Fruit fly (Drosophila melanogaster) whole organism, embryonic: ENCODE data around the gene CG17472.

ENCODE experiments used
- Ada2b ChIP-seq: fragments of 200-800 bp; sonication (Bioruptor generic); IDR thresholded peaks from 2 replicates; pipeline ENCODE4 v1.3.6; 2022; ENCODE audit warnings: missing biosample characterization, missing genetic modification characterization
- Bdp1 ChIP-seq: fragments of 200-800 bp; sonication (Bioruptor generic); optimal IDR thresholded peaks from 3 replicates; lab custom pipeline; 2016; ENCODE audit warnings: missing biosample characterization, missing genetic modification characterization
- BtbVII ChIP-seq: fragments of 200-800 bp; sonication (Bioruptor generic); optimal IDR thresholded peaks from 3 replicates; lab custom pipeline; 2017; ENCODE audit warnings: missing biosample characterization, mild to moderate bottlenecking, missing genetic modification characterization
- CG10543 ChIP-seq: fragments of 200-800 bp; sonication (Bioruptor generic); optimal IDR thresholded peaks from 3 replicates; lab custom pipeline; 2017; ENCODE audit warnings: missing biosample characterization, mild to moderate bottlenecking, missing genetic modification characterization, moderate library complexity
- CG11093 ChIP-seq: fragments of 200-800 bp; sonication (Bioruptor generic); IDR thresholded peaks from 3 replicates; pipeline ENCODE4 v1.3.6; 2022; ENCODE audit warnings: missing biosample characterization, missing genetic modification characterization
- CG11398 ChIP-seq: fragments of 200-800 bp; sonication (Bioruptor generic); optimal IDR thresholded peaks from 2 replicates; lab custom pipeline; 2016; ENCODE audit warnings: missing biosample characterization, missing genetic modification characterization
- CG11695 ChIP-seq: fragments of 200-800 bp; sonication (Bioruptor generic); IDR thresholded peaks from 3 replicates; pipeline ENCODE4 v1.3.6; 2022; ENCODE audit warnings: missing biosample characterization, missing genetic modification characterization
- CG12942 ChIP-seq: fragments of 200-800 bp; sonication (Bioruptor generic); optimal IDR thresholded peaks from 3 replicates; lab custom pipeline; 2016; ENCODE audit warnings: missing biosample characterization, missing genetic modification characterization
- CG13624 ChIP-seq: fragments of 200-800 bp; sonication (Bioruptor generic); optimal IDR thresholded peaks from 2 replicates; lab custom pipeline; 2016; ENCODE audit warnings: missing biosample characterization, missing genetic modification characterization
- CG14050 ChIP-seq: fragments of 200-800 bp; sonication (Bioruptor generic); IDR thresholded peaks from 3 replicates; pipeline ENCODE4 v1.3.6; 2022; ENCODE audit warnings: missing biosample characterization, missing genetic modification characterization
- CG1603 ChIP-seq: fragments of 200-800 bp; sonication (Bioruptor generic); optimal IDR thresholded peaks from 2 replicates; lab custom pipeline; 2019; ENCODE audit warnings: missing biosample characterization, mild to moderate bottlenecking, missing genetic modification characterization, moderate library complexity
- CG17186 ChIP-seq: fragments of 200-800 bp; sonication (Bioruptor generic); optimal IDR thresholded peaks from 3 replicates; lab custom pipeline; 2017; ENCODE audit warnings: missing biosample characterization, missing genetic modification reagents, missing genetic modification characterization
- CG18262 ChIP-seq: fragments of 200-800 bp; optimal IDR thresholded peaks from 3 replicates; lab custom pipeline; 2019; ENCODE audit warnings: missing biosample characterization, mild to moderate bottlenecking, missing genetic modification characterization, moderate library complexity
- CG31365 ChIP-seq: fragments of 200-800 bp; sonication (Bioruptor generic); optimal IDR thresholded peaks from 2 replicates; lab custom pipeline; 2018; ENCODE audit warnings: missing biosample characterization, mild to moderate bottlenecking, missing genetic modification characterization
- CG33213 ChIP-seq: fragments of 200-800 bp; sonication (Bioruptor generic); optimal IDR thresholded peaks from 3 replicates; lab custom pipeline; 2016; ENCODE audit warnings: missing biosample characterization, missing genetic modification characterization
- CG4328 ChIP-seq: fragments of 200-800 bp; sonication (Bioruptor generic); optimal IDR thresholded peaks from 3 replicates; lab custom pipeline; 2017; ENCODE audit warnings: missing biosample characterization, missing genetic modification reagents, missing genetic modification characterization
- CG43689 ChIP-seq: fragments of 200-800 bp; sonication (Bioruptor generic); IDR thresholded peaks from 2 replicates; pipeline ENCODE4 v1.3.6; 2022; ENCODE audit warnings: missing biosample characterization, missing genetic modification characterization
- CG4820 ChIP-seq: fragments of 200-800 bp; sonication (Bioruptor generic); optimal IDR thresholded peaks from 3 replicates; lab custom pipeline; 2016; ENCODE audit warnings: missing biosample characterization, missing genetic modification characterization
- CG6254 ChIP-seq: fragments of 200-800 bp; sonication (Bioruptor generic); optimal IDR thresholded peaks from 3 replicates; lab custom pipeline; 2017; ENCODE audit warnings: mild to moderate bottlenecking, missing biosample characterization, missing genetic modification reagents, missing genetic modification characterization
- CG7987 ChIP-seq: fragments of 200-800 bp; sonication (Bioruptor generic); optimal IDR thresholded peaks from 2 replicates; lab custom pipeline; 2018; ENCODE audit warnings: missing biosample characterization, mild to moderate bottlenecking, missing genetic modification characterization, moderate library complexity
- CG8290 ChIP-seq, 3 experiments: fragments of 200-800 bp; sonication (Bioruptor generic); optimal IDR thresholded peaks; 2 replicates each; lab custom pipeline; 2016 to 2019; ENCODE audit warnings: missing biosample characterization in 3 of 3, missing genetic modification characterization in 3 of 3, mild to moderate bottlenecking in 2 of 3, moderate library complexity in 1 of 3
- CG8359 ChIP-seq: fragments of 200-800 bp; sonication (Bioruptor generic); optimal IDR thresholded peaks from 2 replicates; lab custom pipeline; 2017; ENCODE audit warnings: missing biosample characterization, mild to moderate bottlenecking, missing genetic modification characterization, borderline replicate concordance
- CHES-1-like ChIP-seq: fragments of 200-800 bp; sonication (Bioruptor generic); optimal IDR thresholded peaks from 2 replicates; lab custom pipeline; 2016; ENCODE audit warnings: missing biosample characterization, missing genetic modification characterization
- CTCF ChIP-seq: fragments of 200-800 bp; sonication (Bioruptor generic); optimal IDR thresholded peaks from 2 replicates; lab custom pipeline; 2017; ENCODE audit warnings: missing biosample characterization, mild to moderate bottlenecking, missing genetic modification characterization, moderate library complexity
- Dip2 ChIP-seq: fragments of 200-800 bp; sonication (Bioruptor generic); IDR thresholded peaks from 2 replicates; pipeline ENCODE4 v1.3.6; 2022; ENCODE audit warnings: missing biosample characterization, missing genetic modification characterization
- Doc3 ChIP-seq: fragments of 200-800 bp; sonication (Bioruptor generic); IDR thresholded peaks from 3 replicates; pipeline ENCODE4 v1.3.6; 2022; ENCODE audit warnings: missing biosample characterization, missing genetic modification characterization; ENCODE audit not compliant: partially characterized antibody
- E2f2 ChIP-seq: fragments of 200-800 bp; sonication (Bioruptor generic); IDR thresholded peaks from 2 replicates; pipeline ENCODE4 v1.3.6; 2022; ENCODE audit warnings: missing biosample characterization, missing genetic modification characterization
- ERR ChIP-seq: fragments of 200-800 bp; sonication (Bioruptor generic); optimal IDR thresholded peaks from 2 replicates; lab custom pipeline; 2016; ENCODE audit warnings: missing biosample characterization, missing genetic modification characterization
- Fer1 ChIP-seq: fragments of 200-800 bp; sonication (Bioruptor generic); optimal IDR thresholded peaks from 2 replicates; lab custom pipeline; 2017; ENCODE audit warnings: missing biosample characterization, mild to moderate bottlenecking, missing genetic modification characterization
- Hr78 ChIP-seq, 2 experiments: fragments of 200-800 bp in 1 of 2; fragments of >200 bp in 1 of 2; sonication (Bioruptor generic) in 1 of 2; optimal IDR thresholded peaks; 2 replicates each; lab custom pipeline; 2017 to 2019; ENCODE audit warnings: missing biosample characterization in 2 of 2, missing genetic modification characterization in 2 of 2, mild to moderate bottlenecking in 1 of 2, moderate library complexity in 1 of 2
- Pdp1 ChIP-seq, 2 experiments: fragments of 200-800 bp; sonication (Bioruptor generic); optimal IDR thresholded peaks; 3 replicates each; lab custom pipeline; 2016; ENCODE audit warnings: missing biosample characterization in 2 of 2, missing genetic modification characterization in 2 of 2, mild to moderate bottlenecking in 1 of 2, moderate library complexity in 1 of 2
- Ravus ChIP-seq: fragments of 200-800 bp; sonication (Bioruptor generic); IDR thresholded peaks from 2 replicates; pipeline ENCODE4 v1.3.6; 2022; ENCODE audit warnings: missing biosample characterization, missing genetic modification characterization
- bab2 ChIP-seq: fragments of 200-800 bp; sonication (Bioruptor generic); optimal IDR thresholded peaks from 2 replicates; lab custom pipeline; 2016; ENCODE audit warnings: missing biosample characterization, missing genetic modification characterization
- bowl ChIP-seq: fragments of 200-800 bp; sonication (Bioruptor generic); IDR thresholded peaks from 2 replicates; pipeline ENCODE4 v1.3.6; 2022; ENCODE audit warnings: missing biosample characterization, missing genetic modification characterization
- chn ChIP-seq: fragments of 200-800 bp; sonication (Bioruptor generic); optimal IDR thresholded peaks from 2 replicates; lab custom pipeline; 2016; ENCODE audit warnings: missing biosample characterization, missing genetic modification characterization
- croc ChIP-seq: fragments of 200-800 bp; sonication (Bioruptor generic); conservative IDR thresholded peaks from 3 replicates; pipeline ENCODE4 v1.3.6; 2022; ENCODE audit warnings: missing biosample characterization, missing genetic modification characterization
- crp ChIP-seq, 2 experiments: fragments of 200-800 bp; sonication (Bioruptor generic); optimal IDR thresholded peaks; 2 replicates in 1 of 2; 3 replicates in 1 of 2; lab custom pipeline; 2017; ENCODE audit warnings: missing biosample characterization in 2 of 2, missing genetic modification characterization in 2 of 2, mild to moderate bottlenecking in 1 of 2, moderate library complexity in 1 of 2
- cwo ChIP-seq: fragments of 200-800 bp; sonication (Bioruptor generic); optimal IDR thresholded peaks from 3 replicates; lab custom pipeline; 2017; ENCODE audit warnings: missing biosample characterization, missing genetic modification characterization, mild to moderate bottlenecking, moderate library complexity, missing genetic modification reagents
- dysf ChIP-seq: fragments of 200-800 bp; sonication (Bioruptor generic); IDR thresholded peaks from 3 replicates; pipeline ENCODE4 v1.3.6; 2022; ENCODE audit warnings: missing biosample characterization, missing genetic modification characterization
- kni ChIP-seq: fragments of 200-800 bp; sonication (Bioruptor generic); optimal IDR thresholded peaks from 3 replicates; lab custom pipeline; 2017; ENCODE audit warnings: mild to moderate bottlenecking, missing biosample characterization, missing genetic modification reagents, missing genetic modification characterization
- lola ChIP-seq, 3 experiments: fragments of >200 bp in 2 of 3; fragments of 200-800 bp in 1 of 3; sonication (Bioruptor generic) in 1 of 3; optimal IDR thresholded peaks; 2 replicates each; lab custom pipeline; 2017 to 2019; ENCODE audit warnings: missing biosample characterization in 3 of 3, missing genetic modification characterization in 3 of 3, mild to moderate bottlenecking in 1 of 3, moderate library complexity in 1 of 3
- nom ChIP-seq: fragments of 200-800 bp; sonication (Bioruptor generic); optimal IDR thresholded peaks from 2 replicates; lab custom pipeline; 2017; ENCODE audit warnings: missing biosample characterization, missing genetic modification characterization, mild to moderate bottlenecking, moderate library complexity, missing genetic modification reagents
- rib ChIP-seq: fragments of 200-800 bp; sonication (Bioruptor generic); IDR thresholded peaks from 2 replicates; pipeline ENCODE4 v1.3.6; 2022; ENCODE audit warnings: missing biosample characterization, missing genetic modification characterization
- run ChIP-seq: fragments of 200-800 bp; sonication (Bioruptor generic); optimal IDR thresholded peaks from 3 replicates; lab custom pipeline; 2018; ENCODE audit warnings: missing biosample characterization, mild to moderate bottlenecking, missing genetic modification characterization
- salm ChIP-seq: fragments of 200-800 bp; sonication (Bioruptor generic); optimal IDR thresholded peaks from 2 replicates; lab custom pipeline; 2018; ENCODE audit warnings: missing biosample characterization, mild to moderate bottlenecking, missing genetic modification characterization
- sob ChIP-seq: fragments of 200-800 bp; sonication (Bioruptor generic); IDR thresholded peaks from 2 replicates; pipeline ENCODE4 v1.3.6; 2022; ENCODE audit warnings: missing biosample characterization, missing genetic modification characterization
- stwl ChIP-seq: fragments of 200-800 bp; sonication (Bioruptor generic); optimal IDR thresholded peaks from 3 replicates; lab custom pipeline; 2018; ENCODE audit warnings: missing biosample characterization, mild to moderate bottlenecking, missing genetic modification characterization, moderate library complexity
- tgo ChIP-seq: fragments of 200-800 bp; sonication (Bioruptor generic); IDR thresholded peaks from 3 replicates; pipeline ENCODE4 v1.3.6; 2022; ENCODE audit warnings: missing biosample characterization, missing genetic modification characterization
- usp ChIP-seq: fragments of >200 bp; optimal IDR thresholded peaks from 2 replicates; lab custom pipeline; 2017; ENCODE audit warnings: missing biosample characterization, missing genetic modification characterization

Gene CG17472

dm6 chr2L:20645394-20645869, 11.1 kb downstream of the CG17472 start, which contains the start of the genes phr6-4 and CG2608 (continued):
- peak; percentile 44 for TF ChIP-seq stwl
- TF ChIP-seq bab2 (GFP tag; lab: Kevin White, UChicago): peak; percentile 84
- TF ChIP-seq bowl (GFP tag; lab: Robert Waterston, UW): peak; percentile 60; the same call in 1 of the 2 replicates
- TF ChIP-seq BtbVII (GFP tag; lab: Kevin White, UChicago): peak; percentile 89
- TF ChIP-seq Bdp1 (GFP tag; lab: Kevin White, UChicago): peak; percentile 79
- peak; percentile 51 for TF ChIP-seq CTCF
- TF ChIP-seq cwo: peak; percentile 81
- peak; percentile 66 for TF ChIP-seq Ravus
- TF ChIP-seq chn (GFP tag; lab: Kevin White, UChicago): peak; percentile 90
- peak; percentile 78 for TF ChIP-seq CG4328 (GFP tag; lab: Kevin White, UChicago)
- TF ChIP-seq kni (GFP tag; lab: Kevin White, UChicago): peak; percentile 46
- peak; percentile 73; the same call in 2 of the 3 replicates for TF ChIP-seq tgo (GFP tag; lab: Robert Waterston, UW)
- peak; percentile 91 to 93 for TF ChIP-seq Pdp1 (GFP tag; optimal IDR thresholded peaks at IDR 0.05; lab: Kevin White, UChicago)
- TF ChIP-seq CG7987 (GFP tag; lab: Kevin White, UChicago): peak; percentile 81
- peak; percentile 88 for TF ChIP-seq run (tag; lab: Kevin White, UChicago)
- TF ChIP-seq CG11695 (GFP tag; lab: Robert Waterston, UW): peak; percentile 89
- TF ChIP-seq CG11093 (GFP tag; lab: Robert Waterston, UW): peak; percentile 85
- peak; percentile 66 for TF ChIP-seq CG8359 (GFP tag; lab: Kevin White, UChicago)
- TF ChIP-seq CG1603 (tag; lab: Kevin White, UChicago): peak; percentile 77
- no peak for TF ChIP-seq Hr78 (GFP tag; optimal IDR thresholded peaks at IDR 0.05; lab: Kevin White, UChicago)
- TF ChIP-seq CG33213 (GFP tag; lab: Kevin White, UChicago): peak; percentile 67
- peak; percentile 81 for TF ChIP-seq E2f2 (GFP tag; lab: Robert Waterston, UW)
- peak; percentile 73 for TF ChIP-seq CG8290 (GFP tag; optimal IDR thresholded peaks at IDR 0.05; lab: Kevin White, UChicago)
- peak; percentile 60 to 86 for TF ChIP-seq CG8290 (tag; optimal IDR thresholded peaks at IDR 0.05; lab: Kevin White, UChicago)
- TF ChIP-seq salm (tag; lab: Kevin White, UChicago): peak; percentile 90
- TF ChIP-seq CG10543: peak; percentile 87
- no peak for TF ChIP-seq Doc3
- peak; percentile 70 for TF ChIP-seq sob
- peak; percentile 26; the same call in 1 of the 2 replicates for TF ChIP-seq rib (GFP tag; lab: Robert Waterston, UW)
- peak; percentile 50; the same call in 1 of the 2 replicates for TF ChIP-seq CG43689 (GFP tag; lab: Robert Waterston, UW)
- TF ChIP-seq usp: no peak
- peak; percentile 81 for TF ChIP-seq Ada2b (GFP tag; lab: Robert Waterston, UW)
- peak; percentile 93 for TF ChIP-seq CG12942 (GFP tag; lab: Kevin White, UChicago)
- TF ChIP-seq Dip2 (GFP tag; lab: Robert Waterston, UW): no peak
- peak; percentile 83 for TF ChIP-seq CHES-1-like
- TF ChIP-seq nom (GFP tag; lab: Kevin White, UChicago): peak; percentile 86
- TF ChIP-seq CG4820 (GFP tag; lab: Kevin White, UChicago): peak; percentile 85
- peak; percentile 93 for TF ChIP-seq Fer1
- peak; percentile 44 for TF ChIP-seq CG17186 (GFP tag; lab: Kevin White, UChicago)
- peak; percentile 95 for TF ChIP-seq CG18262
- peak; percentile 7 for TF ChIP-seq CG31365 (tag; lab: Kevin White, UChicago)
- TF ChIP-seq dysf (GFP tag; lab: Robert Waterston, UW): peak; percentile 86
- TF ChIP-seq CG11398 (GFP tag; lab: Kevin White, UChicago): peak; percentile 54
- peak; percentile 90 for TF ChIP-seq CG13624 (GFP tag; lab: Kevin White, UChicago)
- peak; percentile 80 for TF ChIP-seq CG14050 (GFP tag; lab: Robert Waterston, UW)
- TF ChIP-seq crp (GFP tag; optimal IDR thresholded peaks at IDR 0.05; lab: Kevin White, UChicago): peak; percentile 53 to 89
- TF ChIP-seq ERR (GFP tag; lab: Kevin White, UChicago): peak; percentile 34
- TF ChIP-seq croc (GFP tag; lab: Robert Waterston, UW): peak; percentile 83
- TF ChIP-seq CG6254: peak; percentile 83
- peak in 1 of 3 experiments; percentile 94 for TF ChIP-seq lola (GFP tag; optimal IDR thresholded peaks at IDR 0.05; lab: Kevin White, UChicago)
